Worm (Caenorhabditis elegans) whole organism, L2 larva: ENCODE results near the gene F22F1.2.

Source experiments
- F13H6.1 ChIP-seq: sonication (generic microtip); optimal IDR thresholded peaks from 2 replicates; lab custom pipeline; 2016; ENCODE audit warnings: missing genetic modification characterization, missing compliant biosample characterization
- aly-2 ChIP-seq: fragments of 150-350 bp; optimal IDR thresholded peaks from 2 replicates; lab custom pipeline; 2014; ENCODE audit warnings: missing biosample characterization, missing genetic modification characterization
- ceh-16 ChIP-seq: fragments of 150-350 bp; optimal IDR thresholded peaks from 2 replicates; lab custom pipeline; 2014; ENCODE audit warnings: missing biosample characterization, missing genetic modification characterization
- ceh-82 ChIP-seq: fragments of 150-350 bp; optimal IDR thresholded peaks from 2 replicates; lab custom pipeline; 2014; ENCODE audit warnings: missing biosample characterization, missing genetic modification characterization
- fos-1 ChIP-seq: fragments of 150-350 bp; optimal IDR thresholded peaks from 2 replicates; lab custom pipeline; 2014; ENCODE audit warnings: missing biosample characterization, missing genetic modification characterization
- lin-13 ChIP-seq: fragments of 150-350 bp; optimal IDR thresholded peaks from 2 replicates; lab custom pipeline; 2014; ENCODE audit warnings: missing biosample characterization, missing genetic modification reagents, missing genetic modification characterization
- nhr-11 ChIP-seq: fragments of 150-350 bp; optimal IDR thresholded peaks from 2 replicates; lab custom pipeline; 2014; ENCODE audit warnings: missing biosample characterization, missing genetic modification characterization
- nhr-25 ChIP-seq: fragments of 150-350 bp; sonication (generic microtip); optimal IDR thresholded peaks from 3 replicates; lab custom pipeline; 2014; ENCODE audit warnings: missing biosample characterization, missing genetic modification characterization

ce11 chrX:8200206-8200605, 49.7 kb upstream of the F22F1.2 start:
- TF ChIP-seq aly-2 (tag; lab: Kevin White, UChicago) (no peak), nhr-25 (no peak), ceh-16 (tag; lab: Kevin White, UChicago) (no peak), F13H6.1 (tag; lab: Kevin White, UChicago) (no peak), ceh-82 (no peak), fos-1 (tag; lab: Kevin White, UChicago) (no peak), lin-13 (no peak), nhr-11 (tag; lab: Kevin White, UChicago) (no peak)
